Fruit fly (Drosophila melanogaster) whole organism: Measurements from ENCODE around the gene Nepl7.

Experiments used
- CG8478 ChIP-seq: fragments of >200 bp; optimal IDR thresholded peaks from 2 replicates; lab custom pipeline; 2018; ENCODE audit warnings: inconsistent platforms
- EcR ChIP-seq, 2 experiments: fragments of >200 bp; optimal IDR thresholded peaks; 2 replicates each; lab custom pipeline; 2017; ENCODE audit warnings: missing biosample characterization in 2 of 2, missing genetic modification characterization in 2 of 2, missing genetic modification reagents in 2 of 2
- psq ChIP-seq: fragments of >200 bp; optimal IDR thresholded peaks from 2 replicates; lab custom pipeline; 2017

- no peak for TF ChIP-seq CG8478
- no peak for TF ChIP-seq EcR (GFP tag; optimal IDR thresholded peaks at IDR 0.05; lab: Kevin White, UChicago)
- TF ChIP-seq psq (lab: Kevin White, UChicago): no peak
These were observed 38.0 kb upstream of the Nepl7 start, which contains the start of the genes CG6180 and CG15484 for dm6 chr2L:12707540-12707939.
